Worm (Caenorhabditis elegans) whole organism, early embryonic: ENCODE results near the gene ges-1.

ENCODE experiments used
- B0310.2 ChIP-seq: sonication (generic microtip); optimal IDR thresholded peaks from 2 replicates; lab custom pipeline; 2016; ENCODE audit warnings: mild to moderate bottlenecking, missing genetic modification characterization, missing compliant biosample characterization
- F13C5.2 ChIP-seq: sonication (generic microtip); optimal IDR thresholded peaks from 2 replicates; lab custom pipeline; 2017; ENCODE audit warnings: mild to moderate bottlenecking, missing genetic modification characterization, inconsistent platforms, missing compliant biosample characterization
- aly-1 ChIP-seq: sonication (generic microtip); optimal IDR thresholded peaks from 2 replicates; lab custom pipeline; 2016; ENCODE audit warnings: missing genetic modification characterization, missing compliant biosample characterization
- ama-1 ChIP-seq: fragments of 150-350 bp; optimal IDR thresholded peaks from 2 replicates; lab custom pipeline; 2014
- ceh-13 ChIP-seq: fragments of 200-800 bp; sonication (Bioruptor generic); optimal IDR thresholded peaks from 2 replicates; lab custom pipeline; 2018; ENCODE audit warnings: mild to moderate bottlenecking, missing genetic modification characterization, missing compliant biosample characterization
- ceh-36 ChIP-seq: sonication (generic microtip); optimal IDR thresholded peaks from 2 replicates; lab custom pipeline; 2016; ENCODE audit warnings: missing genetic modification characterization, inconsistent platforms, missing compliant biosample characterization
- ets-7 ChIP-seq: sonication (generic microtip); optimal IDR thresholded peaks from 2 replicates; lab custom pipeline; 2016; ENCODE audit warnings: missing genotype, missing genetic modification characterization, missing compliant biosample characterization
- flt-1 ChIP-seq: fragments of 200-800 bp; sonication (Bioruptor generic); IDR thresholded peaks from 2 replicates; pipeline ENCODE4 v1.3.6; 2022; ENCODE audit warnings: missing genetic modification characterization, missing compliant biosample characterization
- hmbx-1 ChIP-seq: sonication (generic microtip); optimal IDR thresholded peaks from 2 replicates; lab custom pipeline; 2016; ENCODE audit warnings: mild to moderate bottlenecking, missing genetic modification characterization, missing compliant biosample characterization
- hmg-4 ChIP-seq: fragments of 200-800 bp; sonication (Bioruptor generic); optimal IDR thresholded peaks from 2 replicates; lab custom pipeline; 2018; ENCODE audit warnings: mild to moderate bottlenecking, missing genetic modification characterization, missing compliant biosample characterization
- hnd-1 ChIP-seq: sonication (generic microtip); optimal IDR thresholded peaks from 2 replicates; lab custom pipeline; 2016; ENCODE audit warnings: missing genetic modification characterization, missing compliant biosample characterization
- pes-1 ChIP-seq: fragments of 200-800 bp; sonication (Bioruptor generic); IDR thresholded peaks from 2 replicates; pipeline ENCODE4 v1.3.6; 2022; ENCODE audit warnings: missing genetic modification reagents, missing genetic modification characterization, missing compliant biosample characterization
- scrt-1 ChIP-seq: fragments of 200-800 bp; sonication (Bioruptor generic); IDR thresholded peaks from 2 replicates; pipeline ENCODE4 v1.3.6; 2022; ENCODE audit warnings: missing genetic modification characterization, missing compliant biosample characterization
- sea-1 ChIP-seq: fragments of 200-800 bp; sonication (Bioruptor generic); conservative IDR thresholded peaks from 2 replicates; pipeline ENCODE4 v1.3.6; 2022; ENCODE audit warnings: missing genetic modification characterization, missing compliant biosample characterization
- tbx-11 ChIP-seq: fragments of 200-800 bp; sonication (Bioruptor generic); IDR thresholded peaks from 2 replicates; pipeline ENCODE4 v1.3.6; 2022; ENCODE audit warnings: missing genetic modification characterization, missing compliant biosample characterization
- tbx-37 ChIP-seq: fragments of 200-800 bp; sonication (Bioruptor generic); conservative IDR thresholded peaks from 2 replicates; pipeline ENCODE4 v1.3.6; 2022; ENCODE audit warnings: missing genetic modification reagents, missing genetic modification characterization, missing compliant biosample characterization
- tra-4 ChIP-seq: sonication (generic microtip); optimal IDR thresholded peaks from 2 replicates; lab custom pipeline; 2017; ENCODE audit warnings: missing genetic modification characterization, missing compliant biosample characterization

ges-1 gene

DNA sequence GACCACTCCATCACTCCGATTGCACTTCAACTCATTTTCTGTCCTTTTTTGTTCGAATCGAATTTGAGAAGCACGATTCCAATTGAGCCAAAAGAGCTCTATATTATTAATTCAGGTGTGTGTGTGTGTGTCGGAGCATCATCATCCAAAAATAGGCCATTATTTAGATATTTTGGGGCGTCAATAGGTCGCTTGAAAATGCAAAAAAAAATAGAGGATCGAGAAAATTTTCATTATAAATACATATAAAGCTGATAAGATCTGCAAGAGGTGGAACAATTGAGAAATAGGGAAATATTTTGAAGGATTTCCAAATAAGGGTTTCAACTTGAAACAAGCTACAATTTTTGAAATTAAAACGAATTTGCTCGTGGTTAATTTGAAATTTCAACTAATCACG lies 39.0 kb downstream of the ges-1 start, which contains the start of gene Y75B7AR.1:
Gene Y75B7AR.1, minus strand, starts transcription at position 101 of the 400 bp plus-strand sequence.
- TF ChIP-seq scrt-1 (GFP tag; lab: Robert Waterston, UW) (no peak), sea-1 (no peak), pes-1 (GFP tag; lab: Robert Waterston, UW) (no peak), ceh-36 (tag; lab: Kevin White, UChicago) (no peak), tbx-37 (GFP tag; lab: Robert Waterston, UW) (no peak), hmg-4 (no peak), flt-1 (GFP tag; lab: Robert Waterston, UW) (no peak), F13C5.2 (tag; lab: Kevin White, UChicago) (no peak), hmbx-1 (tag; lab: Kevin White, UChicago) (no peak), aly-1 (tag; lab: Kevin White, UChicago) (no peak), ama-1 (lab: Kevin White, UChicago) (no peak), B0310.2 (tag; lab: Kevin White, UChicago) (no peak), ets-7 (tag; lab: Kevin White, UChicago) (no peak), hnd-1 (tag; lab: Kevin White, UChicago) (no peak)

DNA sequence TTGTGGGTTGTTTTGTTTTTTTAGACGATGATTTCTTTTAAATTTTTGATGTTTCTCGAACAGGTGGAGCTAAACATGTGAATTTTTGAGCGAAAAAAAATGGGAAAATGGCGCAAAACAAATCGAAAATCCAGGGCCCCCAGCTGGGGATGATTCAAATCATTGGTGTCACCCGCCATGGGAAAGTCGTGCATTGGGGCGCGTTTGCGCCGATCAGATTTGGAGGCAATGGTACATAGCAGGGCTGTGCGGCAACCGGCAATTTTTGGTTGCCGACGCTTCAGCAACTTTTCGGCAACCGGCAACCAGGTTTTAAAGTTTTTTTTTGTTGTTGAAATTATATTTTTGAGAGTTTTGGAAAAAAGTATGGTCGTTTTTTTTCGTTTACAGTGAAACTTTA lies 41.5 kb downstream of the ges-1 start:
- no peak for TF ChIP-seq hmg-4
- TF ChIP-seq sea-1: no peak
- TF ChIP-seq pes-1 (GFP tag; lab: Robert Waterston, UW): no peak
- no peak for TF ChIP-seq tra-4 (tag; lab: Kevin White, UChicago)
- TF ChIP-seq aly-1 (tag; lab: Kevin White, UChicago): no peak
- no peak for TF ChIP-seq ets-7 (tag; lab: Kevin White, UChicago)
- TF ChIP-seq F13C5.2 (tag; lab: Kevin White, UChicago): no peak
- no peak for TF ChIP-seq hmbx-1 (tag; lab: Kevin White, UChicago)
- TF ChIP-seq hnd-1 (tag; lab: Kevin White, UChicago): no peak
- TF ChIP-seq tbx-11 (GFP tag; lab: Robert Waterston, UW): no peak
- no peak for TF ChIP-seq ceh-13 (GFP tag; lab: Kevin White, UChicago)
- no peak for TF ChIP-seq ceh-36 (tag; lab: Kevin White, UChicago)

DNA sequence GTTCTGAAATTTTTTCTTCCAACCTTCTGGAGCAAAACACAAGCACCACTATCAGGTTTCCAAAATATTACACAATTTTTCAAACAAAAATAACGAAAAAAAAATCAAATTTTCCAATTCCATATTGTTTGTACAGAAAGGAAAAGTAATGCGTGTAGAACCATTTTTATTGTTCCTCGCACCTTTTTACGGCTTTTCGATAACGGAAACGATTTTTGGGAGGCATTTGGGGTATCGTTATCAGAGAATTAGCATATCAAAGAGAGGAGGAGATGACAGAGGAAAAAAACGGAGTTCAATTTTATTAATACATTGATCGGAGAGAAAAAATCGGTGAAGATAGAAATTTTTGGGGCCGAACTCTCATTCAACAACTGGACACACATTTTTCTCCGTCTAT lies 42.1 kb downstream of the ges-1 start:
- TF ChIP-seq hmg-4 (no peak), ama-1 (lab: Kevin White, UChicago) (no peak), hnd-1 (tag; lab: Kevin White, UChicago) (no peak), B0310.2 (tag; lab: Kevin White, UChicago) (no peak), flt-1 (GFP tag; lab: Robert Waterston, UW) (no peak), hmbx-1 (tag; lab: Kevin White, UChicago) (no peak), tra-4 (tag; lab: Kevin White, UChicago) (no peak), sea-1 (no peak), aly-1 (tag; lab: Kevin White, UChicago) (no peak), ceh-36 (tag; lab: Kevin White, UChicago) (no peak), tbx-11 (GFP tag; lab: Robert Waterston, UW) (no peak), scrt-1 (GFP tag; lab: Robert Waterston, UW) (no peak)

- TF ChIP-seq ama-1 (lab: Kevin White, UChicago) (no peak), aly-1 (tag; lab: Kevin White, UChicago) (no peak), flt-1 (GFP tag; lab: Robert Waterston, UW) (no peak), pes-1 (GFP tag; lab: Robert Waterston, UW) (no peak), hnd-1 (tag; lab: Kevin White, UChicago) (no peak)
Measured at ce11 chrV:1388247-1388646, 43.7 kb downstream of the ges-1 start.

- TF ChIP-seq ceh-36 (tag; lab: Kevin White, UChicago) (no peak), pes-1 (GFP tag; lab: Robert Waterston, UW) (no peak), hnd-1 (tag; lab: Kevin White, UChicago) (no peak), B0310.2 (tag; lab: Kevin White, UChicago) (no peak), flt-1 (GFP tag; lab: Robert Waterston, UW) (no peak), tra-4 (tag; lab: Kevin White, UChicago) (no peak), tbx-37 (GFP tag; lab: Robert Waterston, UW) (no peak), ets-7 (tag; lab: Kevin White, UChicago) (no peak), hmbx-1 (tag; lab: Kevin White, UChicago) (no peak), F13C5.2 (tag; lab: Kevin White, UChicago) (no peak), sea-1 (no peak), aly-1 (tag; lab: Kevin White, UChicago) (no peak)
Measured at ce11 chrV:1383206-1383908, 48.6 kb downstream of the ges-1 start, which contains the start of gene rga-4. TSS of gene rga-4 (minus strand) at chrV:1383256.

ce11 chrV:1378010-1378409 lies 53.9 kb downstream of the ges-1 start:
- TF ChIP-seq flt-1 (GFP tag; lab: Robert Waterston, UW): no peak
- no peak for TF ChIP-seq ets-7 (tag; lab: Kevin White, UChicago)
- no peak for TF ChIP-seq tra-4 (tag; lab: Kevin White, UChicago)
- TF ChIP-seq ama-1 (lab: Kevin White, UChicago): no peak
- no peak for TF ChIP-seq F13C5.2 (tag; lab: Kevin White, UChicago)
- no peak for TF ChIP-seq B0310.2 (tag; lab: Kevin White, UChicago)
